Worm (Caenorhabditis elegans) whole organism, L1 larva: ENCODE results near the gene C33H5.1.

ENCODE experiments used
- C04F5.9 ChIP-seq: sonication (generic microtip); optimal IDR thresholded peaks from 2 replicates; lab custom pipeline; 2016; ENCODE audit warnings: missing genetic modification characterization, missing compliant biosample characterization
- F16B12.6 ChIP-seq: fragments of 150-350 bp; optimal IDR thresholded peaks from 2 replicates; lab custom pipeline; 2014; ENCODE audit warnings: missing biosample characterization, missing genetic modification characterization
- Y116A8C.19 ChIP-seq: sonication (generic microtip); optimal IDR thresholded peaks from 2 replicates; lab custom pipeline; 2016; ENCODE audit warnings: missing compliant biosample characterization, missing genetic modification characterization, borderline replicate concordance
- alr-1 ChIP-seq: fragments of 200-800 bp; sonication (Bioruptor generic); optimal IDR thresholded peaks from 2 replicates; lab custom pipeline; 2018; ENCODE audit warnings: borderline replicate concordance, mild to moderate bottlenecking, missing genetic modification characterization, missing compliant biosample characterization
- aly-2 ChIP-seq: fragments of 150-350 bp; optimal IDR thresholded peaks from 2 replicates; lab custom pipeline; 2014; ENCODE audit warnings: missing biosample characterization, missing genetic modification characterization
- blmp-1 ChIP-seq: fragments of 150-350 bp; optimal IDR thresholded peaks from 2 replicates; lab custom pipeline; 2014; ENCODE audit warnings: missing biosample characterization, missing genetic modification characterization
- ceh-82 ChIP-seq, 3 experiments: fragments of 150-350 bp in 1 of 3; sonication (generic microtip) in 2 of 3; optimal IDR thresholded peaks; 2 replicates each; lab custom pipeline; 2014 to 2017; ENCODE audit warnings: missing biosample characterization in 3 of 3, missing genetic modification characterization in 3 of 3
- ceh-88 ChIP-seq: fragments of 200-800 bp; sonication (Bioruptor generic); IDR thresholded peaks from 2 replicates; pipeline ENCODE4 v1.3.6; 2022; ENCODE audit warnings: missing genetic modification characterization, missing compliant biosample characterization
- ceh-90 ChIP-seq: sonication (generic microtip); optimal IDR thresholded peaks from 2 replicates; lab custom pipeline; 2016; ENCODE audit warnings: missing genetic modification characterization, missing compliant biosample characterization
- dpl-1 ChIP-seq, 3 experiments: fragments of 150-350 bp in 2 of 3; sonication (generic microtip) in 1 of 3; optimal IDR thresholded peaks; 2 replicates each; lab custom pipeline; 2014 to 2017; ENCODE audit warnings: missing biosample characterization in 3 of 3, missing genetic modification characterization in 3 of 3, missing genetic modification reagents in 3 of 3
- efl-1 ChIP-seq, 4 experiments: fragments of 150-350 bp; optimal IDR thresholded peaks in 3 of 4; peaks in 1 of 4; 1 replicate in 1 of 4; 2 replicates in 3 of 4; lab custom pipeline; 2014; ENCODE audit warnings: missing biosample characterization in 2 of 4, missing genetic modification characterization in 2 of 4, missing genetic modification reagents in 2 of 4
- efl-3 ChIP-seq: fragments of 200-800 bp; sonication (Bioruptor generic); optimal IDR thresholded peaks from 2 replicates; lab custom pipeline; 2018; ENCODE audit warnings: mild to moderate bottlenecking, missing genetic modification characterization, missing compliant biosample characterization
- egl-13 ChIP-seq: sonication (generic microtip); optimal IDR thresholded peaks from 2 replicates; lab custom pipeline; 2016; ENCODE audit warnings: missing genotype, missing genetic modification reagents, missing genetic modification characterization, missing compliant biosample characterization
- elt-2 ChIP-seq: sonication (generic microtip); optimal IDR thresholded peaks from 2 replicates; lab custom pipeline; 2016; ENCODE audit warnings: missing genetic modification characterization, mild to moderate bottlenecking, inconsistent platforms, missing compliant biosample characterization, missing genetic modification reagents
- elt-3 ChIP-seq, 6 experiments: fragments of 150-350 bp in 1 of 6; sonication (generic microtip); optimal IDR thresholded peaks; 2 replicates each; lab custom pipeline; 2017 to 2018; ENCODE audit warnings: missing biosample characterization in 6 of 6, missing genetic modification characterization in 6 of 6, inconsistent platforms in 1 of 6
- ets-5 ChIP-seq: fragments of 200-800 bp; sonication (Bioruptor generic); IDR thresholded peaks from 2 replicates; pipeline ENCODE4 v1.3.6; 2022; ENCODE audit warnings: missing genetic modification characterization, missing compliant biosample characterization
- fkh-10 ChIP-seq: sonication (generic microtip); optimal IDR thresholded peaks from 2 replicates; lab custom pipeline; 2017; ENCODE audit warnings: missing biosample characterization, missing genetic modification reagents, missing genetic modification characterization
- fkh-4 ChIP-seq: sonication (generic microtip); optimal IDR thresholded peaks from 2 replicates; lab custom pipeline; 2016; ENCODE audit warnings: missing compliant biosample characterization, missing genetic modification characterization, borderline replicate concordance
- grh-1 ChIP-seq: fragments of 200-800 bp; sonication (Bioruptor generic); IDR thresholded peaks from 2 replicates; pipeline ENCODE4 v1.3.6; 2022; ENCODE audit warnings: missing genetic modification reagents, missing genetic modification characterization, missing compliant biosample characterization
- lin-13 ChIP-seq: fragments of 150-350 bp; optimal IDR thresholded peaks from 2 replicates; lab custom pipeline; 2014; ENCODE audit warnings: missing biosample characterization, missing genetic modification reagents, missing genetic modification characterization
- lin-14 ChIP-seq: fragments of 200-800 bp; sonication (Bioruptor generic); optimal IDR thresholded peaks from 2 replicates; lab custom pipeline; 2018; ENCODE audit warnings: mild to moderate bottlenecking, missing genetic modification characterization, moderate library complexity, missing compliant biosample characterization
- lsy-2 ChIP-seq, 2 experiments: fragments of 150-350 bp; optimal IDR thresholded peaks; 2 replicates each; lab custom pipeline; 2014; ENCODE audit warnings: missing biosample characterization in 2 of 2, missing genetic modification characterization in 2 of 2
- mdl-1 ChIP-seq, 2 experiments: fragments of 150-350 bp; optimal IDR thresholded peaks; 2 replicates each; lab custom pipeline; 2014 to 2017; ENCODE audit warnings: missing biosample characterization in 2 of 2, missing genetic modification characterization in 2 of 2, inconsistent platforms in 1 of 2
- mep-1 ChIP-seq: fragments of 150-350 bp; optimal IDR thresholded peaks from 2 replicates; lab custom pipeline; 2014; ENCODE audit warnings: missing biosample characterization, missing genetic modification characterization
- nhr-20 ChIP-seq: sonication (generic microtip); optimal IDR thresholded peaks from 2 replicates; lab custom pipeline; 2016; ENCODE audit warnings: mild to moderate bottlenecking, missing genetic modification characterization, missing compliant biosample characterization
- nhr-237 ChIP-seq: fragments of 150-350 bp; optimal IDR thresholded peaks from 2 replicates; lab custom pipeline; 2014; ENCODE audit warnings: missing biosample characterization, missing genetic modification characterization
- nhr-47 ChIP-seq: sonication (generic microtip); optimal IDR thresholded peaks from 2 replicates; lab custom pipeline; 2016; ENCODE audit warnings: mild to moderate bottlenecking, missing genetic modification characterization, moderate library complexity, missing compliant biosample characterization
- nhr-71 ChIP-seq: sonication (generic microtip); optimal IDR thresholded peaks from 2 replicates; lab custom pipeline; 2016; ENCODE audit warnings: mild to moderate bottlenecking, missing genetic modification characterization, moderate library complexity, missing compliant biosample characterization
- nhr-85 ChIP-seq: sonication (generic microtip); peaks from one replicate; lab custom pipeline; 2016; ENCODE audit warnings: missing genetic modification characterization, inconsistent platforms, missing compliant biosample characterization
- nhr-90 ChIP-seq: sonication (generic microtip); optimal IDR thresholded peaks from 2 replicates; lab custom pipeline; 2016; ENCODE audit warnings: mild to moderate bottlenecking, missing genetic modification characterization, missing compliant biosample characterization; ENCODE audit not compliant: poor library complexity
- pag-3 ChIP-seq: sonication (generic microtip); optimal IDR thresholded peaks from 2 replicates; lab custom pipeline; 2017; ENCODE audit warnings: missing genetic modification characterization, mild to moderate bottlenecking, missing compliant biosample characterization, antibody characterized with exemption, borderline replicate concordance; ENCODE audit not compliant: insufficient read depth
- rnt-1 ChIP-seq: sonication (generic microtip); optimal IDR thresholded peaks from 2 replicates; lab custom pipeline; 2016; ENCODE audit warnings: mild to moderate bottlenecking, missing genetic modification characterization, moderate library complexity, missing compliant biosample characterization
- snpc-4 ChIP-seq: fragments of 150-350 bp; optimal IDR thresholded peaks from 2 replicates; lab custom pipeline; 2014; ENCODE audit warnings: missing biosample characterization, missing genetic modification characterization
- snu-23 ChIP-seq: sonication (generic microtip); optimal IDR thresholded peaks from 2 replicates; lab custom pipeline; 2016; ENCODE audit warnings: missing genetic modification characterization, missing compliant biosample characterization
- sptf-1 ChIP-seq: fragments of 150-350 bp; optimal IDR thresholded peaks from 2 replicates; lab custom pipeline; 2014; ENCODE audit warnings: missing biosample characterization, missing genetic modification characterization
- sup-37 ChIP-seq: fragments of 200-800 bp; sonication (Bioruptor generic); optimal IDR thresholded peaks from 2 replicates; lab custom pipeline; 2018; ENCODE audit warnings: mild to moderate bottlenecking, missing genetic modification characterization, missing compliant biosample characterization
- swsn-7 ChIP-seq: sonication (generic microtip); optimal IDR thresholded peaks from 2 replicates; lab custom pipeline; 2016; ENCODE audit warnings: missing genetic modification characterization, missing compliant biosample characterization
- tbx-2 ChIP-seq: sonication (generic microtip); optimal IDR thresholded peaks from 2 replicates; lab custom pipeline; 2016; ENCODE audit warnings: missing genetic modification characterization, missing compliant biosample characterization
- unc-86 ChIP-seq: sonication (generic microtip); optimal IDR thresholded peaks from 2 replicates; lab custom pipeline; 2016; ENCODE audit warnings: missing genetic modification characterization, missing compliant biosample characterization
- xbp-1 ChIP-seq: sonication (generic microtip); optimal IDR thresholded peaks from 2 replicates; lab custom pipeline; 2016; ENCODE audit warnings: missing genetic modification characterization, missing compliant biosample characterization
- zag-1 ChIP-seq: fragments of 150-350 bp; optimal IDR thresholded peaks from 2 replicates; lab custom pipeline; 2014; ENCODE audit warnings: missing biosample characterization, missing genetic modification characterization
- ztf-11 ChIP-seq, 2 experiments: sonication (generic microtip); optimal IDR thresholded peaks; 2 replicates each; lab custom pipeline; 2016 to 2017; ENCODE audit warnings: missing genetic modification characterization in 2 of 2, missing biosample characterization in 1 of 2, missing compliant biosample characterization in 1 of 2
- ztf-4 ChIP-seq: fragments of 150-350 bp; optimal IDR thresholded peaks from 2 replicates; lab custom pipeline; 2014; ENCODE audit warnings: missing biosample characterization, missing genetic modification characterization

C33H5.1 gene

ce11 chrIV:7824649-7825048 is 15.9 kb downstream of the C33H5.1 start:
- TF ChIP-seq mdl-1 (tag; optimal IDR thresholded peaks at IDR 0.05; lab: Kevin White, UChicago) (no peak), fkh-10 (no peak), lsy-2 (tag; optimal IDR thresholded peaks at IDR 0.05; lab: Kevin White, UChicago) (peak in 1 of 2 experiments; percentile 31), mep-1 (tag; lab: Kevin White, UChicago) (peak; percentile 29), unc-86 (tag; lab: Kevin White, UChicago) (no peak), xbp-1 (tag; lab: Kevin White, UChicago) (no peak), efl-1 (optimal IDR thresholded peaks at IDR 0.05; lab: Kevin White, UChicago) (no peak), efl-1 (GFP tag; optimal IDR thresholded peaks at IDR 0.05 in 1 of 2; lab: Kevin White, UChicago) (peak in 1 of 2 experiments; percentile 55), tbx-2 (tag; lab: Kevin White, UChicago) (peak; percentile 47), pag-3 (tag; lab: Kevin White, UChicago) (no peak), lin-13 (GFP tag; lab: Kevin White, UChicago) (no peak), nhr-20 (tag; lab: Kevin White, UChicago) (peak; percentile 5), alr-1 (tag; lab: Kevin White, UChicago) (no peak), nhr-71 (tag; lab: Kevin White, UChicago) (peak; percentile 43), ceh-90 (tag; lab: Kevin White, UChicago) (no peak), nhr-85 (tag; lab: Kevin White, UChicago) (peak; percentile 94), ztf-11 (tag; optimal IDR thresholded peaks at IDR 0.05; lab: Kevin White, UChicago) (no peak), nhr-90 (tag; lab: Kevin White, UChicago) (peak; percentile 32), F16B12.6 (tag; lab: Kevin White, UChicago) (no peak), fkh-4 (tag; lab: Kevin White, UChicago) (no peak), elt-3 (tag; optimal IDR thresholded peaks at IDR 0.05; lab: Kevin White, UChicago) (no peak), C04F5.9 (no peak), efl-3 (no peak), lin-14 (peak; percentile 74), swsn-7 (tag; lab: Kevin White, UChicago) (no peak), Y116A8C.19 (tag; lab: Kevin White, UChicago) (no peak), ets-5 (GFP tag; lab: Robert Waterston, UW) (no peak), blmp-1 (peak; percentile 24), sptf-1 (tag; lab: Kevin White, UChicago) (no peak), aly-2 (tag; lab: Kevin White, UChicago) (peak; percentile 23), snu-23 (GFP tag; lab: Kevin White, UChicago) (peak; percentile 38), ceh-88 (no peak), egl-13 (tag; lab: Kevin White, UChicago) (no peak), sup-37 (no peak), elt-2 (tag; lab: Kevin White, UChicago) (no peak), dpl-1 (GFP tag; optimal IDR thresholded peaks at IDR 0.05; lab: Kevin White, UChicago) (no peak), ztf-4 (tag; lab: Kevin White, UChicago) (no peak), ceh-82 (tag; optimal IDR thresholded peaks at IDR 0.05; lab: Kevin White, UChicago) (no peak), nhr-47 (tag; lab: Kevin White, UChicago) (no peak), grh-1 (GFP tag; lab: Robert Waterston, UW) (peak; percentile 82), zag-1 (no peak), snpc-4 (tag; lab: Kevin White, UChicago) (no peak), nhr-237 (no peak), rnt-1 (tag; lab: Kevin White, UChicago) (peak; percentile 7)
